Fruit fly (Drosophila melanogaster) whole organism, pupa: Measurements from ENCODE around the gene CG42541.

Experiments used
- CG10348 ChIP-seq: fragments of 200-800 bp; sonication (Bioruptor generic); IDR thresholded peaks from 2 replicates; pipeline ENCODE4 v1.3.6; 2022; ENCODE audit warnings: missing biosample characterization, missing genetic modification characterization
- CG12605 ChIP-seq: fragments of 200-800 bp; sonication (Bioruptor generic); IDR thresholded peaks from 2 replicates; pipeline ENCODE4 v1.3.6; 2022; ENCODE audit warnings: missing biosample characterization, missing genetic modification characterization
- CG13204 ChIP-seq: fragments of 200-800 bp; sonication (Bioruptor generic); optimal IDR thresholded peaks from 2 replicates; lab custom pipeline; 2018; ENCODE audit warnings: missing biosample characterization, mild to moderate bottlenecking, missing genetic modification characterization, moderate library complexity
- CG14655 ChIP-seq: fragments of 200-800 bp; sonication (Bioruptor generic); optimal IDR thresholded peaks from 3 replicates; lab custom pipeline; 2017; ENCODE audit warnings: mild to moderate bottlenecking, missing biosample characterization, missing genetic modification reagents, missing genetic modification characterization
- CG15710 ChIP-seq: fragments of 200-800 bp; sonication (Bioruptor generic); optimal IDR thresholded peaks from 2 replicates; lab custom pipeline; 2018; ENCODE audit warnings: missing biosample characterization, mild to moderate bottlenecking, missing genetic modification characterization, moderate library complexity
- CG17806 ChIP-seq: fragments of 200-800 bp; sonication (Bioruptor generic); optimal IDR thresholded peaks from 2 replicates; lab custom pipeline; 2018; ENCODE audit warnings: missing biosample characterization, mild to moderate bottlenecking, missing genetic modification characterization, moderate library complexity
- CG32121 ChIP-seq: fragments of 200-800 bp; sonication (Bioruptor generic); IDR thresholded peaks from 2 replicates; pipeline ENCODE4 v1.3.6; 2022; ENCODE audit warnings: missing biosample characterization, missing genetic modification characterization
- CG34367 ChIP-seq: fragments of 200-800 bp; sonication (Bioruptor generic); optimal IDR thresholded peaks from 2 replicates; lab custom pipeline; 2018; ENCODE audit warnings: missing biosample characterization, mild to moderate bottlenecking, missing genetic modification characterization
- CG4496 ChIP-seq: fragments of 200-800 bp; sonication (Bioruptor generic); IDR thresholded peaks from 3 replicates; pipeline ENCODE4 v1.3.6; 2022; ENCODE audit warnings: missing biosample characterization, missing genetic modification characterization
- CG8159 ChIP-seq: fragments of 200-800 bp; sonication (Bioruptor generic); optimal IDR thresholded peaks from 3 replicates; lab custom pipeline; 2018; ENCODE audit warnings: missing biosample characterization, mild to moderate bottlenecking, missing genetic modification characterization, moderate library complexity
- CG8301 ChIP-seq: fragments of 200-800 bp; sonication (Bioruptor generic); optimal IDR thresholded peaks from 2 replicates; lab custom pipeline; 2018; ENCODE audit warnings: missing biosample characterization, mild to moderate bottlenecking, missing genetic modification characterization
- CG9948 ChIP-seq: fragments of 200-800 bp; sonication (Bioruptor generic); optimal IDR thresholded peaks from 2 replicates; lab custom pipeline; 2018; ENCODE audit warnings: missing biosample characterization, mild to moderate bottlenecking, missing genetic modification characterization, moderate library complexity
- D1 ChIP-seq: fragments of 200-800 bp; sonication (Bioruptor generic); optimal IDR thresholded peaks from 2 replicates; lab custom pipeline; 2018; ENCODE audit warnings: missing biosample characterization, mild to moderate bottlenecking, missing genetic modification characterization, moderate library complexity
- EcR ChIP-seq: fragments of 200-800 bp; sonication (Bioruptor generic); optimal IDR thresholded peaks from 3 replicates; lab custom pipeline; 2019; ENCODE audit warnings: missing biosample characterization, missing genetic modification characterization, mild to moderate bottlenecking, moderate library complexity, missing genetic modification reagents
- Ets98B ChIP-seq: fragments of 200-800 bp; sonication (Bioruptor generic); IDR thresholded peaks from 2 replicates; pipeline ENCODE4 v1.3.6; 2022; ENCODE audit warnings: missing biosample characterization, missing genetic modification characterization
- Pif1A ChIP-seq: fragments of 200-800 bp; sonication (Bioruptor generic); optimal IDR thresholded peaks from 3 replicates; lab custom pipeline; 2016; ENCODE audit warnings: missing biosample characterization, missing genetic modification characterization
- Pif1B ChIP-seq: fragments of 200-800 bp; sonication (Bioruptor generic); optimal IDR thresholded peaks from 3 replicates; lab custom pipeline; 2016; ENCODE audit warnings: missing biosample characterization, missing genetic modification characterization
- Snoo ChIP-seq: fragments of 200-800 bp; sonication (Bioruptor generic); optimal IDR thresholded peaks from 3 replicates; lab custom pipeline; 2017; ENCODE audit warnings: missing biosample characterization, mild to moderate bottlenecking, missing genetic modification characterization, inconsistent platforms
- fd96Ca ChIP-seq: fragments of 200-800 bp; sonication (Bioruptor generic); IDR thresholded peaks from 3 replicates; pipeline ENCODE4 v1.3.6; 2022; ENCODE audit warnings: missing biosample characterization, missing genetic modification characterization
- gl ChIP-seq: fragments of 200-800 bp; sonication (Bioruptor generic); optimal IDR thresholded peaks from 2 replicates; lab custom pipeline; 2018; ENCODE audit warnings: missing biosample characterization, mild to moderate bottlenecking, missing genetic modification characterization
- rn ChIP-seq: fragments of 200-800 bp; sonication (Bioruptor generic); IDR thresholded peaks from 2 replicates; pipeline ENCODE4 v1.3.6; 2022; ENCODE audit warnings: missing biosample characterization, missing genetic modification characterization

The CG42541 gene

dm6 chrX:3866844-3867457 lies 63.4 kb downstream of the CG42541 start:
- TF ChIP-seq Pif1A (GFP tag; lab: Kevin White, UChicago) (peak; percentile 45), CG14655 (GFP tag; lab: Kevin White, UChicago) (peak; percentile 68), CG8301 (tag; lab: Kevin White, UChicago) (peak; percentile 66), CG34367 (peak; percentile 55), CG10348 (no peak), CG15710 (peak; percentile 62), CG8159 (tag; lab: Kevin White, UChicago) (peak; percentile 76), CG9948 (peak; percentile 43), Ets98B (GFP tag; lab: Robert Waterston, UW) (no peak), Pif1B (GFP tag; lab: Kevin White, UChicago) (peak; percentile 8), CG4496 (GFP tag; lab: Robert Waterston, UW) (no peak), D1 (tag; lab: Kevin White, UChicago) (no peak), CG17806 (tag; lab: Kevin White, UChicago) (peak; percentile 53), CG12605 (GFP tag; lab: Robert Waterston, UW) (no peak)
- TF ChIP-seq, all 21 proteins: peak for 9

- TF ChIP-seq gl (tag; lab: Kevin White, UChicago) (peak; percentile 39), Ets98B (GFP tag; lab: Robert Waterston, UW) (no peak), CG8159 (tag; lab: Kevin White, UChicago) (peak; percentile 2), rn (GFP tag; lab: Robert Waterston, UW) (no peak)
Observed at dm6 chrX:3866104-3866503, 64.3 kb downstream of the CG42541 start.

dm6 chrX:3862319-3862919 lies 68.0 kb downstream of the CG42541 start:
- no peak for TF ChIP-seq CG15710
- TF ChIP-seq D1 (tag; lab: Kevin White, UChicago), result no peak
- no peak for TF ChIP-seq CG9948
- no peak for TF ChIP-seq CG14655 (GFP tag; lab: Kevin White, UChicago)

dm6 chrX:3861183-3861582 lies 69.2 kb downstream of the CG42541 start:
- TF ChIP-seq CG32121 (GFP tag; lab: Robert Waterston, UW) (no peak), EcR (no peak), CG10348 (no peak), CG4496 (GFP tag; lab: Robert Waterston, UW) (no peak), CG13204 (GFP tag; lab: Kevin White, UChicago) (no peak), Pif1A (GFP tag; lab: Kevin White, UChicago) (no peak), CG9948 (no peak), CG34367 (no peak), rn (GFP tag; lab: Robert Waterston, UW) (no peak)

- TF ChIP-seq CG8301 (tag; lab: Kevin White, UChicago), result no peak
- TF ChIP-seq CG32121 (GFP tag; lab: Robert Waterston, UW), result no peak
- TF ChIP-seq CG13204 (GFP tag; lab: Kevin White, UChicago), result no peak
- no peak for TF ChIP-seq CG8159 (tag; lab: Kevin White, UChicago)
- no peak for TF ChIP-seq CG34367
- TF ChIP-seq CG4496 (GFP tag; lab: Robert Waterston, UW), result no peak
- no peak for TF ChIP-seq Pif1A (GFP tag; lab: Kevin White, UChicago)
- TF ChIP-seq CG14655 (GFP tag; lab: Kevin White, UChicago), result no peak
- no peak for TF ChIP-seq fd96Ca (GFP tag; lab: Robert Waterston, UW)
- TF ChIP-seq D1 (tag; lab: Kevin White, UChicago), result no peak
- no peak for TF ChIP-seq CG9948
- TF ChIP-seq EcR, result no peak
- TF ChIP-seq Ets98B (GFP tag; lab: Robert Waterston, UW), result no peak
- TF ChIP-seq rn (GFP tag; lab: Robert Waterston, UW), result no peak
- no peak for TF ChIP-seq CG10348
- TF ChIP-seq CG15710, result no peak
- no peak for TF ChIP-seq Snoo (tag; lab: Kevin White, UChicago)
- TF ChIP-seq CG12605 (GFP tag; lab: Robert Waterston, UW), result no peak
- TF ChIP-seq, all 21 proteins: peak for 0
Observed at dm6 chrX:3849419-3850028, 80.9 kb downstream of the CG42541 start.

- TF ChIP-seq CG10348 (no peak), CG4496 (GFP tag; lab: Robert Waterston, UW) (0 out of 3 replicates have a peak, but pooled peaks have one; percentile 19), CG12605 (GFP tag; lab: Robert Waterston, UW) (no peak), EcR (no peak)
Observed at dm6 chrX:3846393-3846792, 84.0 kb downstream of the CG42541 start.
